Fruit fly (Drosophila melanogaster) whole organism, pupa: ENCODE results near the gene CG32369.

Source experiments
- CG10348 ChIP-seq: fragments of 200-800 bp; sonication (Bioruptor generic); IDR thresholded peaks from 2 replicates; pipeline ENCODE4 v1.3.6; 2022; ENCODE audit warnings: missing biosample characterization, missing genetic modification characterization
- CG15710 ChIP-seq: fragments of 200-800 bp; sonication (Bioruptor generic); optimal IDR thresholded peaks from 2 replicates; lab custom pipeline; 2018; ENCODE audit warnings: missing biosample characterization, mild to moderate bottlenecking, missing genetic modification characterization, moderate library complexity
- CG4496 ChIP-seq: fragments of 200-800 bp; sonication (Bioruptor generic); IDR thresholded peaks from 3 replicates; pipeline ENCODE4 v1.3.6; 2022; ENCODE audit warnings: missing biosample characterization, missing genetic modification characterization
- Pif1A ChIP-seq: fragments of 200-800 bp; sonication (Bioruptor generic); optimal IDR thresholded peaks from 3 replicates; lab custom pipeline; 2016; ENCODE audit warnings: missing biosample characterization, missing genetic modification characterization
- Pif1B ChIP-seq: fragments of 200-800 bp; sonication (Bioruptor generic); optimal IDR thresholded peaks from 3 replicates; lab custom pipeline; 2016; ENCODE audit warnings: missing biosample characterization, missing genetic modification characterization
- Snoo ChIP-seq: fragments of 200-800 bp; sonication (Bioruptor generic); optimal IDR thresholded peaks from 3 replicates; lab custom pipeline; 2017; ENCODE audit warnings: missing biosample characterization, mild to moderate bottlenecking, missing genetic modification characterization, inconsistent platforms
- gl ChIP-seq: fragments of 200-800 bp; sonication (Bioruptor generic); optimal IDR thresholded peaks from 2 replicates; lab custom pipeline; 2018; ENCODE audit warnings: missing biosample characterization, mild to moderate bottlenecking, missing genetic modification characterization

DNA sequence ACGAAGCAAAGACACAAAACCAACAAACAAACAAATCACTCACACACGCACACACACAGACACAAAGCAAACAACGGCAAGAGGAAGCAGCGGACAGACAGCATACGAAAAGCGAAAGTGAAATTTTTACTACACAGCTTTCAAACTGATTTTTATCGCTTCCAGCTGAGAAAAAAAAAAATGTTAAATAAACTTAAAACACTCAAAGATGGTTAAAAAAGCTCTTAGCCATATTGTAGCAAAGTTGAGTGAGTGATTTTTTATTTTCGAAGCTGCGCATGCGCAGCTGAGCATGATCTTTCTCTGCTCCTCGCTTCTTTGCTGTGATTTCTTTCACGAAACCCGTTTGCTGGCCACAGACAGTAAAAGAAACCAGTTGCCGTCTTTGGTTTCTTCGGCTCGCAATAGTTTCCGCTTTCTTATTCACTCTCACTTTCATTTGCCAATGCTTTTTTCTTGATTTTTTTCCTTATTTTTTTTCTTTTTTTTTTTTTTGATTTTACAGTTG lies 8.9 kb upstream of the CG32369 start:
- TF ChIP-seq Pif1A (GFP tag; lab: Kevin White, UChicago) = no peak
- TF ChIP-seq CG15710 (tag; lab: Kevin White, UChicago) = no peak
- TF ChIP-seq CG10348 (GFP tag; lab: Robert Waterston, UW) = no peak
- no peak for TF ChIP-seq Pif1B (GFP tag; lab: Kevin White, UChicago)
- no peak for TF ChIP-seq Snoo
- TF ChIP-seq CG4496 (GFP tag; lab: Robert Waterston, UW) = peak; percentile 51; the same call in 1 of the 3 replicates
- no peak for TF ChIP-seq gl (tag; lab: Kevin White, UChicago)
